Fruit fly (Drosophila melanogaster) whole organism, embryonic: ENCODE results near the gene CG12009.

ENCODE experiments used
- Blimp-1 ChIP-seq: fragments of 200-800 bp; sonication (Bioruptor generic); optimal IDR thresholded peaks from 3 replicates; lab custom pipeline; 2018; ENCODE audit warnings: missing biosample characterization, missing genetic modification characterization, mild to moderate bottlenecking, moderate library complexity, missing genetic modification reagents
- CG10209 ChIP-seq: fragments of 200-800 bp; sonication (Bioruptor generic); optimal IDR thresholded peaks from 3 replicates; lab custom pipeline; 2017; ENCODE audit warnings: missing biosample characterization, mild to moderate bottlenecking, missing genetic modification characterization, missing genetic modification reagents
- CG10366 ChIP-seq: fragments of 200-800 bp; sonication (Bioruptor generic); IDR thresholded peaks from 2 replicates; pipeline ENCODE4 v1.3.6; 2022; ENCODE audit warnings: missing biosample characterization, missing genetic modification characterization
- CG10543 ChIP-seq: fragments of 200-800 bp; sonication (Bioruptor generic); optimal IDR thresholded peaks from 3 replicates; lab custom pipeline; 2017; ENCODE audit warnings: missing biosample characterization, mild to moderate bottlenecking, missing genetic modification characterization, moderate library complexity
- CG12219 ChIP-seq: fragments of 200-800 bp; sonication (Bioruptor generic); optimal IDR thresholded peaks from 3 replicates; lab custom pipeline; 2018; ENCODE audit warnings: missing biosample characterization, mild to moderate bottlenecking, missing genetic modification characterization
- CG12391 ChIP-seq: fragments of 200-800 bp; sonication (Bioruptor generic); optimal IDR thresholded peaks from 3 replicates; lab custom pipeline; 2018; ENCODE audit warnings: missing biosample characterization, mild to moderate bottlenecking, missing genetic modification characterization, moderate library complexity
- CG13775 ChIP-seq: fragments of 200-800 bp; sonication (Bioruptor generic); optimal IDR thresholded peaks from 3 replicates; lab custom pipeline; 2017; ENCODE audit warnings: missing biosample characterization, mild to moderate bottlenecking, missing genetic modification characterization
- CG15011 ChIP-seq: fragments of 200-800 bp; sonication (Bioruptor generic); optimal IDR thresholded peaks from 3 replicates; lab custom pipeline; 2018; ENCODE audit warnings: missing biosample characterization, mild to moderate bottlenecking, missing genetic modification characterization
- CG1603 ChIP-seq: fragments of 200-800 bp; sonication (Bioruptor generic); optimal IDR thresholded peaks from 2 replicates; lab custom pipeline; 2019; ENCODE audit warnings: missing biosample characterization, mild to moderate bottlenecking, missing genetic modification characterization, moderate library complexity
- CG16779 ChIP-seq: fragments of 200-800 bp; sonication (Bioruptor generic); IDR thresholded peaks from 2 replicates; pipeline ENCODE4 v1.3.6; 2022; ENCODE audit warnings: missing biosample characterization, missing genetic modification characterization
- CG17612 ChIP-seq: fragments of 200-800 bp; sonication (Bioruptor generic); IDR thresholded peaks from 2 replicates; pipeline ENCODE4 v1.3.6; 2022; ENCODE audit warnings: missing biosample characterization, missing genetic modification characterization
- CG18476 ChIP-seq: fragments of 200-800 bp; sonication (Bioruptor generic); optimal IDR thresholded peaks from 2 replicates; lab custom pipeline; 2016; ENCODE audit warnings: missing biosample characterization, mild to moderate bottlenecking, missing genetic modification characterization
- CG30403 ChIP-seq: fragments of 200-800 bp; sonication (Bioruptor generic); optimal IDR thresholded peaks from 3 replicates; lab custom pipeline; 2016; ENCODE audit warnings: missing biosample characterization, missing genetic modification characterization
- CG31441 ChIP-seq: fragments of 200-800 bp; sonication (Bioruptor generic); IDR thresholded peaks from 2 replicates; pipeline ENCODE4 v1.3.6; 2022; ENCODE audit warnings: missing biosample characterization, missing genetic modification characterization
- CG32532 ChIP-seq: fragments of 200-800 bp; sonication (Bioruptor generic); IDR thresholded peaks from 2 replicates; pipeline ENCODE4 v1.3.6; 2022; ENCODE audit warnings: missing biosample characterization, missing genetic modification characterization
- CG3726 ChIP-seq: fragments of 200-800 bp; sonication (Bioruptor generic); IDR thresholded peaks from 3 replicates; pipeline ENCODE4, ENCODE4 v1.3.6; 2022; ENCODE audit warnings: missing biosample characterization, missing genetic modification characterization
- CG6765 ChIP-seq: fragments of 200-800 bp; sonication (Bioruptor generic); optimal IDR thresholded peaks from 3 replicates; lab custom pipeline; 2017; ENCODE audit warnings: missing biosample characterization, mild to moderate bottlenecking, missing genetic modification characterization
- CG7786 ChIP-seq: fragments of 200-800 bp; sonication (Bioruptor generic); optimal IDR thresholded peaks from 2 replicates; lab custom pipeline; 2016; ENCODE audit warnings: missing biosample characterization, missing genetic modification characterization
- CG7963 ChIP-seq: fragments of 200-800 bp; sonication (Bioruptor generic); IDR thresholded peaks from 3 replicates; pipeline ENCODE4 v1.3.6; 2022; ENCODE audit warnings: missing biosample characterization, missing genetic modification characterization; ENCODE audit not compliant: partially characterized antibody
- CG7987 ChIP-seq: fragments of 200-800 bp; sonication (Bioruptor generic); optimal IDR thresholded peaks from 2 replicates; lab custom pipeline; 2018; ENCODE audit warnings: missing biosample characterization, mild to moderate bottlenecking, missing genetic modification characterization, moderate library complexity
- CG8478 ChIP-seq: fragments of >200 bp; optimal IDR thresholded peaks from 2 replicates; lab custom pipeline; 2018
- CG8765 ChIP-seq: fragments of 200-800 bp; sonication (Bioruptor generic); IDR thresholded peaks from 2 replicates; pipeline ENCODE4 v1.3.6; 2022; ENCODE audit warnings: missing biosample characterization, missing genetic modification characterization
- CG9609 ChIP-seq: fragments of 200-800 bp; sonication (Bioruptor generic); optimal IDR thresholded peaks from 3 replicates; lab custom pipeline; 2016; ENCODE audit warnings: missing biosample characterization, missing genetic modification characterization
- Dip3 ChIP-seq: fragments of 200-800 bp; sonication (Bioruptor generic); optimal IDR thresholded peaks from 3 replicates; lab custom pipeline; 2016; ENCODE audit warnings: missing biosample characterization, missing genetic modification characterization
- H2.0 ChIP-seq: fragments of 200-800 bp; sonication (Bioruptor generic); IDR thresholded peaks from 2 replicates; pipeline ENCODE4 v1.3.6; 2022; ENCODE audit warnings: missing biosample characterization, missing genetic modification characterization
- Hr39 ChIP-seq: fragments of >200 bp; optimal IDR thresholded peaks from 2 replicates; lab custom pipeline; 2017
- Hsf ChIP-seq: fragments of 200-800 bp; sonication (Bioruptor generic); optimal IDR thresholded peaks from 3 replicates; lab custom pipeline; 2016; ENCODE audit warnings: missing biosample characterization, missing genetic modification characterization
- Kr ChIP-seq: fragments of 200-800 bp; sonication (Bioruptor generic); optimal IDR thresholded peaks from 2 replicates; lab custom pipeline; 2017; ENCODE audit warnings: missing biosample characterization, mild to moderate bottlenecking, missing genetic modification characterization
- Lpt ChIP-seq: fragments of >200 bp; optimal IDR thresholded peaks from 2 replicates; lab custom pipeline; 2018; ENCODE audit warnings: missing biosample characterization, missing genetic modification characterization
- Mes4 ChIP-seq: fragments of 200-800 bp; sonication (Bioruptor generic); optimal IDR thresholded peaks from 2 replicates; lab custom pipeline; 2016; ENCODE audit warnings: missing biosample characterization, missing genetic modification characterization
- Myb ChIP-seq: fragments of 200-800 bp; sonication (Bioruptor generic); optimal IDR thresholded peaks from 2 replicates; lab custom pipeline; 2016; ENCODE audit warnings: missing biosample characterization, missing genetic modification characterization
- Oaz ChIP-seq: fragments of 200-800 bp; sonication (Bioruptor generic); IDR thresholded peaks from 2 replicates; pipeline ENCODE4 v1.3.6; 2022; ENCODE audit warnings: missing biosample characterization, missing genetic modification characterization
- YL-1 ChIP-seq: fragments of 200-800 bp; sonication (Bioruptor generic); optimal IDR thresholded peaks from 3 replicates; lab custom pipeline; 2017; ENCODE audit warnings: missing biosample characterization, mild to moderate bottlenecking, missing genetic modification characterization
- ase ChIP-seq: fragments of 200-800 bp; sonication (Bioruptor generic); IDR thresholded peaks from 3 replicates; pipeline ENCODE4 v1.3.6; 2022; ENCODE audit warnings: missing biosample characterization, missing genetic modification characterization
- ash1 ChIP-seq: fragments of 200-800 bp; sonication (Bioruptor generic); optimal IDR thresholded peaks from 2 replicates; lab custom pipeline; 2018; ENCODE audit warnings: missing biosample characterization, mild to moderate bottlenecking, missing genetic modification characterization
- dm ChIP-seq: fragments of 200-800 bp; sonication (Bioruptor generic); optimal IDR thresholded peaks from 3 replicates; lab custom pipeline; 2016; ENCODE audit warnings: missing biosample characterization, missing genetic modification characterization
- gce ChIP-seq: fragments of 200-800 bp; sonication (Bioruptor generic); IDR thresholded peaks from 3 replicates; pipeline ENCODE4 v1.3.6; 2022; ENCODE audit warnings: missing biosample characterization, missing genetic modification characterization
- gcm ChIP-seq: fragments of 200-800 bp; sonication (Bioruptor generic); optimal IDR thresholded peaks from 2 replicates; lab custom pipeline; 2019; ENCODE audit warnings: missing biosample characterization, mild to moderate bottlenecking, missing genetic modification characterization, moderate library complexity
- gro ChIP-seq: fragments of 200-800 bp; sonication (Bioruptor generic); optimal IDR thresholded peaks from 2 replicates; lab custom pipeline; 2016; ENCODE audit warnings: missing biosample characterization, missing genetic modification characterization
- ham ChIP-seq: fragments of 200-800 bp; sonication (Bioruptor generic); IDR thresholded peaks from 2 replicates; pipeline ENCODE4 v1.3.6; 2022; ENCODE audit warnings: missing biosample characterization, missing genetic modification characterization
- inv ChIP-seq: fragments of 200-800 bp; sonication (Bioruptor generic); IDR thresholded peaks from 2 replicates; pipeline ENCODE4 v1.3.6; 2022; ENCODE audit warnings: missing biosample characterization, missing genetic modification characterization; ENCODE audit not compliant: partially characterized antibody
- lbe ChIP-seq: fragments of 200-800 bp; sonication (Bioruptor generic); optimal IDR thresholded peaks from 2 replicates; lab custom pipeline; 2016; ENCODE audit warnings: missing biosample characterization, mild to moderate bottlenecking, missing genetic modification characterization
- nerfin-1 ChIP-seq: fragments of 200-800 bp; sonication (Bioruptor generic); optimal IDR thresholded peaks from 3 replicates; lab custom pipeline; 2019; ENCODE audit warnings: missing biosample characterization, mild to moderate bottlenecking, missing genetic modification characterization, moderate library complexity
- nerfin-2 ChIP-seq: fragments of 200-800 bp; sonication (Bioruptor generic); IDR thresholded peaks from 2 replicates; pipeline ENCODE4 v1.3.6; 2022; ENCODE audit warnings: missing biosample characterization, missing genetic modification characterization; ENCODE audit not compliant: partially characterized antibody
- nom ChIP-seq: fragments of 200-800 bp; sonication (Bioruptor generic); optimal IDR thresholded peaks from 2 replicates; lab custom pipeline; 2017; ENCODE audit warnings: missing biosample characterization, missing genetic modification characterization, mild to moderate bottlenecking, moderate library complexity, missing genetic modification reagents
- peb ChIP-seq: fragments of 200-800 bp; sonication (Bioruptor generic); IDR thresholded peaks from 2 replicates; pipeline ENCODE4 v1.3.6; 2022; ENCODE audit warnings: missing biosample characterization, missing genetic modification characterization
- prd ChIP-seq, 3 experiments: fragments of >200 bp in 2 of 3; fragments of 200-800 bp in 1 of 3; sonication (Bioruptor generic) in 1 of 3; optimal IDR thresholded peaks in 2 of 3; IDR thresholded peaks in 1 of 3; 2 replicates in 2 of 3; 3 replicates in 1 of 3; pipeline versions ENCODE4 v1.3.6 to Lab custom; 2017 to 2022; ENCODE audit warnings: missing biosample characterization in 1 of 3, missing genetic modification characterization in 1 of 3
- slou ChIP-seq: fragments of 200-800 bp; sonication (Bioruptor generic); optimal IDR thresholded peaks from 3 replicates; lab custom pipeline; 2016; ENCODE audit warnings: missing biosample characterization, missing genetic modification characterization
- sob ChIP-seq: fragments of 200-800 bp; sonication (Bioruptor generic); IDR thresholded peaks from 2 replicates; pipeline ENCODE4 v1.3.6; 2022; ENCODE audit warnings: missing biosample characterization, missing genetic modification characterization
- tx ChIP-seq: fragments of 200-800 bp; sonication (Bioruptor generic); optimal IDR thresholded peaks from 2 replicates; lab custom pipeline; 2016; ENCODE audit warnings: missing biosample characterization, missing genetic modification characterization
- yki ChIP-seq: fragments of >200 bp; optimal IDR thresholded peaks from 3 replicates; lab custom pipeline; 2018

The CG12009 gene

dm6 chr3L:3338882-3339590, 47.8 kb downstream of the CG12009 start (continued):
- TF ChIP-seq CG32532 (GFP tag; lab: Robert Waterston, UW) (no peak), CG6765 (GFP tag; lab: Kevin White, UChicago) (no peak), CG15011 (GFP tag; lab: Kevin White, UChicago) (no peak), gce (no peak), CG9609 (GFP tag; lab: Kevin White, UChicago) (no peak), yki (lab: Kevin White, UChicago) (no peak), CG17612 (GFP tag; lab: Robert Waterston, UW) (no peak), prd (optimal IDR thresholded peaks at IDR 0.05; lab: Kevin White, UChicago) (no peak), prd (GFP tag; IDR thresholded peaks at IDR 0.05; lab: Robert Waterston, UW) (no peak), Kr (GFP tag; lab: Kevin White, UChicago) (no peak), Hr39 (no peak), CG7786 (GFP tag; lab: Kevin White, UChicago) (no peak), Blimp-1 (GFP tag; lab: Kevin White, UChicago) (peak; percentile 34), CG12219 (GFP tag; lab: Kevin White, UChicago) (no peak), CG12391 (tag; lab: Kevin White, UChicago) (no peak), CG8478 (lab: Kevin White, UChicago) (no peak), Oaz (GFP tag; lab: Robert Waterston, UW) (no peak), ham (GFP tag; lab: Robert Waterston, UW) (no peak), ase (GFP tag; lab: Robert Waterston, UW) (0 out of 3 replicates have a peak, but pooled peaks have one; percentile 24), nerfin-2 (no peak), YL-1 (GFP tag; lab: Kevin White, UChicago) (no peak), inv (GFP tag; lab: Robert Waterston, UW) (no peak), gro (no peak), Hsf (GFP tag; lab: Kevin White, UChicago) (no peak), H2.0 (GFP tag; lab: Robert Waterston, UW) (no peak), Myb (GFP tag; lab: Kevin White, UChicago) (no peak), CG16779 (no peak), CG10209 (GFP tag; lab: Kevin White, UChicago) (no peak), nerfin-1 (tag; lab: Kevin White, UChicago) (no peak), CG10366 (GFP tag; lab: Robert Waterston, UW) (no peak), CG13775 (GFP tag; lab: Kevin White, UChicago) (no peak), sob (GFP tag; lab: Robert Waterston, UW) (no peak), Lpt (GFP tag; lab: Kevin White, UChicago) (no peak), CG31441 (GFP tag; lab: Robert Waterston, UW) (peak; percentile 8; the same call in 1 of the 2 replicates), CG10543 (GFP tag; lab: Kevin White, UChicago) (no peak), slou (GFP tag; lab: Kevin White, UChicago) (no peak), nom (peak; percentile 16), CG1603 (tag; lab: Kevin White, UChicago) (peak; percentile 16), CG18476 (GFP tag; lab: Kevin White, UChicago) (no peak), dm (GFP tag; lab: Kevin White, UChicago) (no peak), Mes4 (no peak), CG30403 (GFP tag; lab: Kevin White, UChicago) (no peak), CG7987 (GFP tag; lab: Kevin White, UChicago) (no peak), tx (no peak), gcm (no peak), CG3726 (GFP tag; lab: Robert Waterston, UW) (no peak), lbe (GFP tag; lab: Kevin White, UChicago) (no peak), CG7963 (GFP tag; lab: Robert Waterston, UW) (no peak), ash1 (GFP tag; lab: Kevin White, UChicago) (no peak), peb (GFP tag; lab: Robert Waterston, UW) (no peak), Dip3 (GFP tag; lab: Kevin White, UChicago) (no peak), CG8765 (GFP tag; lab: Robert Waterston, UW) (no peak)
